Worm (Caenorhabditis elegans) whole organism, L1 larva: ENCODE results near the gene ptr-1.

Source experiments
- C04F5.9 ChIP-seq: sonication (generic microtip); optimal IDR thresholded peaks from 2 replicates; lab custom pipeline; 2016; ENCODE audit warnings: missing genetic modification characterization, missing compliant biosample characterization
- C34B4.2 ChIP-seq: sonication (generic microtip); optimal IDR thresholded peaks from 2 replicates; lab custom pipeline; 2017; ENCODE audit warnings: mild to moderate bottlenecking, missing genetic modification characterization, missing compliant biosample characterization
- ceh-63 ChIP-seq: fragments of 200-800 bp; sonication (Bioruptor generic); optimal IDR thresholded peaks from 2 replicates; lab custom pipeline; 2018; ENCODE audit warnings: mild to moderate bottlenecking, missing genetic modification characterization, missing compliant biosample characterization
- ceh-8 ChIP-seq: fragments of 200-800 bp; sonication (Bioruptor generic); optimal IDR thresholded peaks from 2 replicates; lab custom pipeline; 2018; ENCODE audit warnings: mild to moderate bottlenecking, missing genetic modification characterization, moderate library complexity, missing compliant biosample characterization
- ceh-82 ChIP-seq, 3 experiments: fragments of 150-350 bp in 1 of 3; sonication (generic microtip) in 2 of 3; optimal IDR thresholded peaks; 2 replicates each; lab custom pipeline; 2014 to 2017; ENCODE audit warnings: missing biosample characterization in 3 of 3, missing genetic modification characterization in 3 of 3
- ces-1 ChIP-seq: fragments of 150-350 bp; optimal IDR thresholded peaks from 2 replicates; lab custom pipeline; 2014; ENCODE audit warnings: missing biosample characterization, missing genetic modification reagents, missing genetic modification characterization
- dpl-1 ChIP-seq, 3 experiments: fragments of 150-350 bp in 2 of 3; sonication (generic microtip) in 1 of 3; optimal IDR thresholded peaks; 2 replicates each; lab custom pipeline; 2014 to 2017; ENCODE audit warnings: missing biosample characterization in 3 of 3, missing genetic modification characterization in 3 of 3, missing genetic modification reagents in 3 of 3
- dsc-1 ChIP-seq: sonication (generic microtip); optimal IDR thresholded peaks from 2 replicates; lab custom pipeline; 2016; ENCODE audit warnings: mild to moderate bottlenecking, missing genetic modification characterization, missing compliant biosample characterization
- efl-1 ChIP-seq, 4 experiments: fragments of 150-350 bp; optimal IDR thresholded peaks in 3 of 4; peaks in 1 of 4; 1 replicate in 1 of 4; 2 replicates in 3 of 4; lab custom pipeline; 2014; ENCODE audit warnings: missing biosample characterization in 2 of 4, missing genetic modification characterization in 2 of 4, missing genetic modification reagents in 2 of 4
- egl-13 ChIP-seq: sonication (generic microtip); optimal IDR thresholded peaks from 2 replicates; lab custom pipeline; 2016; ENCODE audit warnings: missing genotype, missing genetic modification reagents, missing genetic modification characterization, missing compliant biosample characterization
- elt-2 ChIP-seq: sonication (generic microtip); optimal IDR thresholded peaks from 2 replicates; lab custom pipeline; 2016; ENCODE audit warnings: missing genetic modification characterization, mild to moderate bottlenecking, inconsistent platforms, missing compliant biosample characterization, missing genetic modification reagents
- elt-3 ChIP-seq, 6 experiments: fragments of 150-350 bp in 1 of 6; sonication (generic microtip); optimal IDR thresholded peaks; 2 replicates each; lab custom pipeline; 2017 to 2018; ENCODE audit warnings: missing biosample characterization in 6 of 6, missing genetic modification characterization in 6 of 6, inconsistent platforms in 1 of 6
- ets-5 ChIP-seq: fragments of 200-800 bp; sonication (Bioruptor generic); IDR thresholded peaks from 2 replicates; pipeline ENCODE4 v1.3.6; 2022; ENCODE audit warnings: missing genetic modification characterization, missing compliant biosample characterization
- fkh-8 ChIP-seq: sonication (generic microtip); optimal IDR thresholded peaks from 2 replicates; lab custom pipeline; 2016; ENCODE audit warnings: mild to moderate bottlenecking, missing genetic modification characterization, missing compliant biosample characterization
- fos-1 ChIP-seq: fragments of 150-350 bp; optimal IDR thresholded peaks from 2 replicates; lab custom pipeline; 2014; ENCODE audit warnings: missing biosample characterization, missing genetic modification characterization
- hlh-17 ChIP-seq: fragments of 200-800 bp; sonication (Bioruptor generic); optimal IDR thresholded peaks from 2 replicates; lab custom pipeline; 2018; ENCODE audit warnings: missing genetic modification characterization, mild to moderate bottlenecking, missing compliant biosample characterization, moderate library complexity, borderline replicate concordance
- hpl-2 ChIP-seq: fragments of 150-350 bp; optimal IDR thresholded peaks from 2 replicates; lab custom pipeline; 2014; ENCODE audit warnings: missing biosample characterization, missing genetic modification reagents, missing genetic modification characterization
- irx-1 ChIP-seq: sonication (generic microtip); optimal IDR thresholded peaks from 2 replicates; lab custom pipeline; 2016; ENCODE audit warnings: missing genetic modification characterization, missing compliant biosample characterization
- lin-14 ChIP-seq: fragments of 200-800 bp; sonication (Bioruptor generic); optimal IDR thresholded peaks from 2 replicates; lab custom pipeline; 2018; ENCODE audit warnings: mild to moderate bottlenecking, missing genetic modification characterization, moderate library complexity, missing compliant biosample characterization
- lin-15B ChIP-seq: fragments of 150-350 bp; sonication (generic microtip); optimal IDR thresholded peaks from 3 replicates; lab custom pipeline; 2014; ENCODE audit warnings: missing biosample characterization, missing genetic modification characterization
- lir-3 ChIP-seq: sonication (generic microtip); optimal IDR thresholded peaks from 2 replicates; lab custom pipeline; 2016; ENCODE audit warnings: mild to moderate bottlenecking, missing genetic modification characterization, moderate library complexity, missing compliant biosample characterization; ENCODE audit not compliant: poor library complexity
- lsy-2 ChIP-seq, 2 experiments: fragments of 150-350 bp; optimal IDR thresholded peaks; 2 replicates each; lab custom pipeline; 2014; ENCODE audit warnings: missing biosample characterization in 2 of 2, missing genetic modification characterization in 2 of 2
- mab-9 ChIP-seq: fragments of 200-800 bp; sonication (Bioruptor generic); IDR thresholded peaks from 2 replicates; pipeline ENCODE4 v1.3.6; 2022; ENCODE audit warnings: missing genetic modification reagents, missing genetic modification characterization, missing compliant biosample characterization
- nhr-11 ChIP-seq: fragments of 150-350 bp; optimal IDR thresholded peaks from 2 replicates; lab custom pipeline; 2014; ENCODE audit warnings: missing biosample characterization, missing genetic modification characterization
- nhr-237 ChIP-seq: fragments of 150-350 bp; optimal IDR thresholded peaks from 2 replicates; lab custom pipeline; 2014; ENCODE audit warnings: missing biosample characterization, missing genetic modification characterization
- nhr-28 ChIP-seq: fragments of 150-350 bp; optimal IDR thresholded peaks from 2 replicates; lab custom pipeline; 2014; ENCODE audit warnings: missing biosample characterization, missing genetic modification characterization
- nhr-47 ChIP-seq: sonication (generic microtip); optimal IDR thresholded peaks from 2 replicates; lab custom pipeline; 2016; ENCODE audit warnings: mild to moderate bottlenecking, missing genetic modification characterization, moderate library complexity, missing compliant biosample characterization
- nhr-71 ChIP-seq: sonication (generic microtip); optimal IDR thresholded peaks from 2 replicates; lab custom pipeline; 2016; ENCODE audit warnings: mild to moderate bottlenecking, missing genetic modification characterization, moderate library complexity, missing compliant biosample characterization
- nhr-77 ChIP-seq: fragments of 150-350 bp; optimal IDR thresholded peaks from 2 replicates; lab custom pipeline; 2014; ENCODE audit warnings: missing biosample characterization, missing genetic modification characterization
- nhr-85 ChIP-seq: sonication (generic microtip); peaks from one replicate; lab custom pipeline; 2016; ENCODE audit warnings: missing genetic modification characterization, inconsistent platforms, missing compliant biosample characterization
- nhr-90 ChIP-seq: sonication (generic microtip); optimal IDR thresholded peaks from 2 replicates; lab custom pipeline; 2016; ENCODE audit warnings: mild to moderate bottlenecking, missing genetic modification characterization, missing compliant biosample characterization; ENCODE audit not compliant: poor library complexity
- snpc-4 ChIP-seq: fragments of 150-350 bp; optimal IDR thresholded peaks from 2 replicates; lab custom pipeline; 2014; ENCODE audit warnings: missing biosample characterization, missing genetic modification characterization
- swsn-7 ChIP-seq: sonication (generic microtip); optimal IDR thresholded peaks from 2 replicates; lab custom pipeline; 2016; ENCODE audit warnings: missing genetic modification characterization, missing compliant biosample characterization
- tbx-2 ChIP-seq: sonication (generic microtip); optimal IDR thresholded peaks from 2 replicates; lab custom pipeline; 2016; ENCODE audit warnings: missing genetic modification characterization, missing compliant biosample characterization
- tlp-1 ChIP-seq: fragments of 150-350 bp; optimal IDR thresholded peaks from 2 replicates; lab custom pipeline; 2014; ENCODE audit warnings: missing biosample characterization, missing genetic modification characterization
- unc-30 ChIP-seq: sonication (generic microtip); optimal IDR thresholded peaks from 2 replicates; lab custom pipeline; 2017; ENCODE audit warnings: missing biosample characterization, missing genetic modification characterization
- unc-98 ChIP-seq: fragments of 200-800 bp; sonication (Bioruptor generic); IDR thresholded peaks from 2 replicates; pipeline ENCODE4 v1.3.6; 2022; ENCODE audit warnings: missing genetic modification characterization, missing compliant biosample characterization
- zag-1 ChIP-seq: fragments of 150-350 bp; optimal IDR thresholded peaks from 2 replicates; lab custom pipeline; 2014; ENCODE audit warnings: missing biosample characterization, missing genetic modification characterization
- zip-4 ChIP-seq: fragments of 200-800 bp; sonication (Bioruptor generic); optimal IDR thresholded peaks from 2 replicates; lab custom pipeline; 2018; ENCODE audit warnings: mild to moderate bottlenecking, missing genetic modification characterization, moderate library complexity, missing compliant biosample characterization
- ztf-11 ChIP-seq, 2 experiments: sonication (generic microtip); optimal IDR thresholded peaks; 2 replicates each; lab custom pipeline; 2016 to 2017; ENCODE audit warnings: missing genetic modification characterization in 2 of 2, missing biosample characterization in 1 of 2, missing compliant biosample characterization in 1 of 2

Gene ptr-1

DNA sequence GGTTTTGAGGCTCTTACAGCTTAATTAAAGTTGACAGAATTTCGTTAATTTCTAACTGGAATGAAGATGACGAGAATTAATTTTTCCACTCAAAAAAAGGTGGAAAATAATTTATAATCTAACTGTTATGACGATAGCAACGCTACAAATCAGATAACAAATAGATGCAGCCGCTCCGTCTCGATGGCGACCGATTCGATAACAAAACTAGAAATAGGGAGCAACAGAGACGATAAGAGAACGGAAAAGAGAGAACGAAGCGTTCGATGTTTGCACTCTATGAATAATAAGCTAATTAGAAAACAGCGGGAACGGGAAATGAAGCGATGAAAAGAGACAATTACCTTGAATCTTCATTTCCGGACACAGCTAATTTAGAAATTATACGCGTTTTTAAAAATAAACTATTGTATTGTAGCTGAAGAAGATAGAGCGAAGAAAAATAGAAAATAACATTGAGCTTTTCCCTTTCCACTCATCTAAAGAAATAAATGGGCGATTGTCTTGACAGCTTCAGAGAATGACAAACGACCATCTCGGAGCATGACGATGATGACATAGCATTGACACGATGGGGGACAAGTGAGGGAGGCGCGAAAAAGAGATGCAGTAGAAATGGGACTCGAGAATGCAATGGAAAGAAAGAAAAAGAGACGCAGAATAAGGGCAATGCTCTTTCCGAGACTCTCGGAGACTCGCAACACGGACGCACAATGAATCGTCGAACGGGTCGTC lies 37.3 kb upstream of the ptr-1 start (continued):
- TF ChIP-seq lin-15B (tag; lab: Kevin White, UChicago) (no peak), mab-9 (GFP tag; lab: Robert Waterston, UW) (peak; percentile 45; the same call in 1 of the 2 replicates), swsn-7 (peak; percentile 8), elt-3 (tag; optimal IDR thresholded peaks at IDR 0.05; lab: Kevin White, UChicago) (no peak), ceh-82 (tag; optimal IDR thresholded peaks at IDR 0.05; lab: Kevin White, UChicago) (peak in 1 of 3 experiments; percentile 42), nhr-47 (tag; lab: Kevin White, UChicago) (peak; percentile 14), efl-1 (optimal IDR thresholded peaks at IDR 0.05; lab: Kevin White, UChicago) (no peak), efl-1 (GFP tag; optimal IDR thresholded peaks at IDR 0.05 in 1 of 2; lab: Kevin White, UChicago) (no peak)

- TF ChIP-seq nhr-11 (tag; lab: Kevin White, UChicago): no peak
- TF ChIP-seq C34B4.2: no peak
- no peak for TF ChIP-seq unc-30
- no peak for TF ChIP-seq hpl-2
- TF ChIP-seq tlp-1 (tag; lab: Kevin White, UChicago): no peak
- peak; percentile 38 for TF ChIP-seq nhr-85 (tag; lab: Kevin White, UChicago)
- no peak for TF ChIP-seq nhr-237 (tag; lab: Kevin White, UChicago)
- no peak for TF ChIP-seq fos-1 (tag; lab: Kevin White, UChicago)
- TF ChIP-seq ceh-8 (GFP tag; lab: Kevin White, UChicago): no peak
- no peak for TF ChIP-seq nhr-28 (tag; lab: Kevin White, UChicago)
- no peak for TF ChIP-seq unc-98 (GFP tag; lab: Robert Waterston, UW)
- no peak for TF ChIP-seq snpc-4 (tag; lab: Kevin White, UChicago)
- no peak for TF ChIP-seq irx-1 (tag; lab: Kevin White, UChicago)
- TF ChIP-seq egl-13: no peak
- TF ChIP-seq dsc-1 (tag; lab: Kevin White, UChicago): no peak
- no peak for TF ChIP-seq ztf-11 (tag; optimal IDR thresholded peaks at IDR 0.05; lab: Kevin White, UChicago)
- peak in 1 of 3 experiments; percentile 1 for TF ChIP-seq ceh-82 (tag; optimal IDR thresholded peaks at IDR 0.05; lab: Kevin White, UChicago)
- no peak for TF ChIP-seq zip-4 (GFP tag; lab: Kevin White, UChicago)
- no peak for TF ChIP-seq nhr-71 (tag; lab: Kevin White, UChicago)
- no peak for TF ChIP-seq hlh-17 (GFP tag; lab: Kevin White, UChicago)
- no peak for TF ChIP-seq dpl-1 (GFP tag; optimal IDR thresholded peaks at IDR 0.05; lab: Kevin White, UChicago)
- TF ChIP-seq lsy-2 (tag; optimal IDR thresholded peaks at IDR 0.05; lab: Kevin White, UChicago): no peak
- no peak for TF ChIP-seq nhr-77 (tag; lab: Kevin White, UChicago)
- TF ChIP-seq lir-3: no peak
- TF ChIP-seq lin-14 (GFP tag; lab: Kevin White, UChicago): peak; percentile 21
- no peak for TF ChIP-seq elt-2 (tag; lab: Kevin White, UChicago)
Measured at ce11 chrV:9218214-9218613, 36.7 kb upstream of the ptr-1 start.

- TF ChIP-seq nhr-85 (tag; lab: Kevin White, UChicago): no peak
- no peak for TF ChIP-seq lsy-2 (tag; optimal IDR thresholded peaks at IDR 0.05; lab: Kevin White, UChicago)
- TF ChIP-seq nhr-11 (tag; lab: Kevin White, UChicago): no peak
- no peak for TF ChIP-seq dsc-1 (tag; lab: Kevin White, UChicago)
Measured at ce11 chrV:9217158-9217557, 35.6 kb upstream of the ptr-1 start, which contains the start of gene pacs-1. Gene pacs-1 (minus strand): TSS chrV:9217258.

ce11 chrV:9213554-9213953 lies 32.0 kb upstream of the ptr-1 start, which contains the start of gene mdt-27:
Gene mdt-27 (minus strand): TSS chrV:9213654.
- TF ChIP-seq zag-1 (no peak), nhr-71 (tag; lab: Kevin White, UChicago) (no peak), nhr-47 (tag; lab: Kevin White, UChicago) (no peak), elt-2 (tag; lab: Kevin White, UChicago) (no peak), ceh-63 (GFP tag; lab: Kevin White, UChicago) (no peak), C04F5.9 (tag; lab: Kevin White, UChicago) (no peak), swsn-7 (no peak), C34B4.2 (no peak), nhr-90 (no peak), fkh-8 (tag; lab: Kevin White, UChicago) (no peak), hpl-2 (no peak), ces-1 (no peak), ets-5 (GFP tag; lab: Robert Waterston, UW) (no peak), egl-13 (no peak), tbx-2 (tag; lab: Kevin White, UChicago) (no peak), snpc-4 (tag; lab: Kevin White, UChicago) (no peak), mab-9 (GFP tag; lab: Robert Waterston, UW) (no peak)
